Fruit fly (Drosophila melanogaster) whole organism, embryonic: ENCODE results near the gene ebd1.

Source experiments
- B-H1 ChIP-seq: fragments of 200-800 bp; sonication (Bioruptor generic); IDR thresholded peaks from 3 replicates; pipeline ENCODE4 v1.3.6; 2022; ENCODE audit warnings: missing biosample characterization, missing genetic modification characterization
- Blimp-1 ChIP-seq: fragments of 200-800 bp; sonication (Bioruptor generic); optimal IDR thresholded peaks from 3 replicates; lab custom pipeline; 2018; ENCODE audit warnings: missing biosample characterization, missing genetic modification characterization, mild to moderate bottlenecking, moderate library complexity, missing genetic modification reagents
- CG10209 ChIP-seq: fragments of 200-800 bp; sonication (Bioruptor generic); optimal IDR thresholded peaks from 3 replicates; lab custom pipeline; 2017; ENCODE audit warnings: missing biosample characterization, mild to moderate bottlenecking, missing genetic modification characterization, missing genetic modification reagents
- CG1024 ChIP-seq: fragments of 200-800 bp; sonication (Bioruptor generic); IDR thresholded peaks from 2 replicates; pipeline ENCODE4 v1.3.6; 2022; ENCODE audit warnings: missing biosample characterization, missing genetic modification characterization
- CG10565 ChIP-seq: fragments of 200-800 bp; sonication (Bioruptor generic); optimal IDR thresholded peaks from 3 replicates; lab custom pipeline; 2016; ENCODE audit warnings: missing biosample characterization, mild to moderate bottlenecking, missing genetic modification characterization
- CG10959 ChIP-seq: fragments of 200-800 bp; sonication (Bioruptor generic); IDR thresholded peaks from 2 replicates; pipeline ENCODE4 v1.3.6; 2022; ENCODE audit warnings: missing biosample characterization, missing genetic modification characterization
- CG11560 ChIP-seq: fragments of 200-800 bp; sonication (Bioruptor generic); IDR thresholded peaks from 3 replicates; pipeline ENCODE4 v1.3.6; 2022; ENCODE audit warnings: missing biosample characterization, missing genetic modification characterization
- CG12659 ChIP-seq: fragments of 200-800 bp; sonication (Bioruptor generic); optimal IDR thresholded peaks from 3 replicates; lab custom pipeline; 2017; ENCODE audit warnings: mild to moderate bottlenecking, missing biosample characterization, missing genetic modification reagents, missing genetic modification characterization
- CG15514 ChIP-seq: fragments of 200-800 bp; sonication (Bioruptor generic); optimal IDR thresholded peaks from 3 replicates; lab custom pipeline; 2017; ENCODE audit warnings: missing biosample characterization, missing genetic modification characterization, mild to moderate bottlenecking, moderate library complexity, missing genetic modification reagents
- CG17186 ChIP-seq: fragments of 200-800 bp; sonication (Bioruptor generic); optimal IDR thresholded peaks from 3 replicates; lab custom pipeline; 2017; ENCODE audit warnings: missing biosample characterization, missing genetic modification reagents, missing genetic modification characterization
- CG17359 ChIP-seq: fragments of 200-800 bp; sonication (Bioruptor generic); optimal IDR thresholded peaks from 3 replicates; lab custom pipeline; 2018; ENCODE audit warnings: missing biosample characterization, mild to moderate bottlenecking, missing genetic modification characterization, moderate library complexity
- CG17802 ChIP-seq: fragments of 200-800 bp; sonication (Bioruptor generic); optimal IDR thresholded peaks from 2 replicates; lab custom pipeline; 2018; ENCODE audit warnings: missing biosample characterization, mild to moderate bottlenecking, missing genetic modification characterization, moderate library complexity
- CG18262 ChIP-seq: fragments of 200-800 bp; optimal IDR thresholded peaks from 3 replicates; lab custom pipeline; 2019; ENCODE audit warnings: missing biosample characterization, mild to moderate bottlenecking, missing genetic modification characterization, moderate library complexity
- CG18599 ChIP-seq: fragments of 200-800 bp; sonication (Bioruptor generic); optimal IDR thresholded peaks from 3 replicates; lab custom pipeline; 2017; ENCODE audit warnings: missing biosample characterization, missing genetic modification characterization, mild to moderate bottlenecking, moderate library complexity, missing genetic modification reagents
- CG33557 ChIP-seq: fragments of 200-800 bp; sonication (Bioruptor generic); optimal IDR thresholded peaks from 2 replicates; lab custom pipeline; 2019; ENCODE audit warnings: missing biosample characterization, mild to moderate bottlenecking, missing genetic modification characterization, moderate library complexity
- CG5180 ChIP-seq: fragments of 200-800 bp; sonication (Bioruptor generic); optimal IDR thresholded peaks from 3 replicates; lab custom pipeline; 2017; ENCODE audit warnings: missing biosample characterization, missing genetic modification characterization, mild to moderate bottlenecking, moderate library complexity, missing genetic modification reagents
- CG6683 ChIP-seq: fragments of 200-800 bp; sonication (Bioruptor generic); optimal IDR thresholded peaks from 2 replicates; lab custom pipeline; 2017; ENCODE audit warnings: missing biosample characterization, mild to moderate bottlenecking, missing genetic modification characterization, missing genetic modification reagents
- CG6765 ChIP-seq: fragments of 200-800 bp; sonication (Bioruptor generic); optimal IDR thresholded peaks from 3 replicates; lab custom pipeline; 2017; ENCODE audit warnings: missing biosample characterization, mild to moderate bottlenecking, missing genetic modification characterization
- CTCF ChIP-seq: fragments of 200-800 bp; sonication (Bioruptor generic); optimal IDR thresholded peaks from 2 replicates; lab custom pipeline; 2017; ENCODE audit warnings: missing biosample characterization, mild to moderate bottlenecking, missing genetic modification characterization, moderate library complexity
- Doc3 ChIP-seq: fragments of 200-800 bp; sonication (Bioruptor generic); IDR thresholded peaks from 3 replicates; pipeline ENCODE4 v1.3.6; 2022; ENCODE audit warnings: missing biosample characterization, missing genetic modification characterization; ENCODE audit not compliant: partially characterized antibody
- Drgx ChIP-seq: fragments of 200-800 bp; sonication (Bioruptor generic); IDR thresholded peaks from 2 replicates; pipeline ENCODE4 v1.3.6; 2022; ENCODE audit warnings: missing biosample characterization, missing genetic modification characterization
- E2f2 ChIP-seq: fragments of 200-800 bp; sonication (Bioruptor generic); IDR thresholded peaks from 2 replicates; pipeline ENCODE4 v1.3.6; 2022; ENCODE audit warnings: missing biosample characterization, missing genetic modification characterization
- GATAe ChIP-seq: fragments of 200-800 bp; sonication (Bioruptor generic); conservative IDR thresholded peaks from 2 replicates; pipeline ENCODE4 v1.3.6; 2022; ENCODE audit warnings: missing biosample characterization, missing genetic modification characterization
- HHEX ChIP-seq: fragments of 200-800 bp; sonication (Bioruptor generic); optimal IDR thresholded peaks from 3 replicates; lab custom pipeline; 2017; ENCODE audit warnings: missing biosample characterization, mild to moderate bottlenecking, missing genetic modification characterization, missing genetic modification reagents
- HLH54F ChIP-seq: fragments of 200-800 bp; sonication (Bioruptor generic); optimal IDR thresholded peaks from 3 replicates; lab custom pipeline; 2016; ENCODE audit warnings: missing biosample characterization, missing genetic modification characterization
- Hr39 ChIP-seq: fragments of >200 bp; optimal IDR thresholded peaks from 2 replicates; lab custom pipeline; 2017
- Hr78 ChIP-seq, 2 experiments: fragments of 200-800 bp in 1 of 2; fragments of >200 bp in 1 of 2; sonication (Bioruptor generic) in 1 of 2; optimal IDR thresholded peaks; 2 replicates each; lab custom pipeline; 2017 to 2019; ENCODE audit warnings: missing biosample characterization in 2 of 2, missing genetic modification characterization in 2 of 2, mild to moderate bottlenecking in 1 of 2, moderate library complexity in 1 of 2
- Lim3 ChIP-seq: fragments of 200-800 bp; sonication (Bioruptor generic); IDR thresholded peaks from 2 replicates; pipeline ENCODE4 v1.3.6; 2022; ENCODE audit warnings: missing biosample characterization, missing genetic modification characterization
- Lpt ChIP-seq: fragments of >200 bp; optimal IDR thresholded peaks from 2 replicates; lab custom pipeline; 2018; ENCODE audit warnings: missing biosample characterization, missing genetic modification characterization
- MBD-R2 ChIP-seq: fragments of 200-800 bp; sonication (Bioruptor generic); IDR thresholded peaks from 2 replicates; pipeline ENCODE4 v1.3.6; 2022; ENCODE audit warnings: missing biosample characterization, missing genetic modification characterization
- Myb ChIP-seq: fragments of 200-800 bp; sonication (Bioruptor generic); optimal IDR thresholded peaks from 2 replicates; lab custom pipeline; 2016; ENCODE audit warnings: missing biosample characterization, missing genetic modification characterization
- Opbp ChIP-seq: fragments of 200-800 bp; sonication (Bioruptor generic); IDR thresholded peaks from 3 replicates; pipeline ENCODE4 v1.3.6; 2022; ENCODE audit warnings: missing biosample characterization, missing genetic modification characterization; ENCODE audit not compliant: partially characterized antibody
- Ptx1 ChIP-seq: fragments of 200-800 bp; sonication (Bioruptor generic); IDR thresholded peaks from 2 replicates; pipeline ENCODE4 v1.3.6; 2022; ENCODE audit warnings: missing biosample characterization, missing genetic modification characterization
- Taf1 ChIP-seq: fragments of 200-800 bp; sonication (Bioruptor generic); IDR thresholded peaks from 2 replicates; pipeline ENCODE4 v1.3.6; 2022; ENCODE audit warnings: missing biosample characterization, missing genetic modification characterization
- ara ChIP-seq: fragments of 200-800 bp; sonication (Bioruptor generic); IDR thresholded peaks from 2 replicates; pipeline ENCODE4 v1.3.6; 2022; ENCODE audit warnings: missing biosample characterization, missing genetic modification characterization
- ash1 ChIP-seq: fragments of 200-800 bp; sonication (Bioruptor generic); optimal IDR thresholded peaks from 2 replicates; lab custom pipeline; 2018; ENCODE audit warnings: missing biosample characterization, mild to moderate bottlenecking, missing genetic modification characterization
- cg ChIP-seq: fragments of 200-800 bp; sonication (Bioruptor generic); optimal IDR thresholded peaks from 3 replicates; lab custom pipeline; 2019; ENCODE audit warnings: missing biosample characterization, mild to moderate bottlenecking, missing genetic modification characterization, moderate library complexity
- chinmo ChIP-seq: fragments of 200-800 bp; sonication (Bioruptor generic); IDR thresholded peaks from 4 replicates; pipeline ENCODE4 v1.3.6; 2022; ENCODE audit warnings: missing biosample characterization, missing genetic modification characterization; ENCODE audit not compliant: partially characterized antibody
- chn ChIP-seq: fragments of 200-800 bp; sonication (Bioruptor generic); optimal IDR thresholded peaks from 2 replicates; lab custom pipeline; 2016; ENCODE audit warnings: missing biosample characterization, missing genetic modification characterization
- eyg ChIP-seq: fragments of 200-800 bp; sonication (Bioruptor generic); optimal IDR thresholded peaks from 3 replicates; lab custom pipeline; 2016; ENCODE audit warnings: missing biosample characterization, missing genetic modification characterization
- gcm ChIP-seq: fragments of 200-800 bp; sonication (Bioruptor generic); optimal IDR thresholded peaks from 2 replicates; lab custom pipeline; 2019; ENCODE audit warnings: missing biosample characterization, mild to moderate bottlenecking, missing genetic modification characterization, moderate library complexity
- grn ChIP-seq: fragments of 200-800 bp; sonication (Bioruptor generic); optimal IDR thresholded peaks from 3 replicates; lab custom pipeline; 2017; ENCODE audit warnings: missing biosample characterization, missing genetic modification characterization
- gsb ChIP-seq: fragments of 200-800 bp; sonication (Bioruptor generic); IDR thresholded peaks from 2 replicates; pipeline ENCODE4 v1.3.6; 2022; ENCODE audit warnings: missing biosample characterization, missing genetic modification characterization
- nau ChIP-seq: fragments of 200-800 bp; sonication (Bioruptor generic); optimal IDR thresholded peaks from 3 replicates; lab custom pipeline; 2017; ENCODE audit warnings: missing biosample characterization, mild to moderate bottlenecking, missing genetic modification characterization, missing genetic modification reagents
- rib ChIP-seq: fragments of 200-800 bp; sonication (Bioruptor generic); IDR thresholded peaks from 2 replicates; pipeline ENCODE4 v1.3.6; 2022; ENCODE audit warnings: missing biosample characterization, missing genetic modification characterization
- stwl ChIP-seq: fragments of 200-800 bp; sonication (Bioruptor generic); optimal IDR thresholded peaks from 3 replicates; lab custom pipeline; 2018; ENCODE audit warnings: missing biosample characterization, mild to moderate bottlenecking, missing genetic modification characterization, moderate library complexity
- tup ChIP-seq: fragments of 200-800 bp; sonication (Bioruptor generic); optimal IDR thresholded peaks from 2 replicates; lab custom pipeline; 2016; ENCODE audit warnings: missing biosample characterization, mild to moderate bottlenecking, missing genetic modification characterization, moderate library complexity
- unc-4 ChIP-seq: fragments of 200-800 bp; sonication (Bioruptor generic); IDR thresholded peaks from 2 replicates; pipeline ENCODE4 v1.3.6; 2022; ENCODE audit warnings: missing biosample characterization, missing genetic modification characterization; ENCODE audit not compliant: partially characterized antibody
- wor ChIP-seq: fragments of 200-800 bp; sonication (Bioruptor generic); IDR thresholded peaks from 2 replicates; pipeline ENCODE4 v1.3.6; 2022; ENCODE audit warnings: missing biosample characterization, missing genetic modification characterization
- zen2 ChIP-seq: fragments of 200-800 bp; sonication (Bioruptor generic); IDR thresholded peaks from 3 replicates; pipeline ENCODE4 v1.3.6; 2022; ENCODE audit warnings: missing biosample characterization, missing genetic modification characterization; ENCODE audit not compliant: partially characterized antibody

The ebd1 gene

DNA sequence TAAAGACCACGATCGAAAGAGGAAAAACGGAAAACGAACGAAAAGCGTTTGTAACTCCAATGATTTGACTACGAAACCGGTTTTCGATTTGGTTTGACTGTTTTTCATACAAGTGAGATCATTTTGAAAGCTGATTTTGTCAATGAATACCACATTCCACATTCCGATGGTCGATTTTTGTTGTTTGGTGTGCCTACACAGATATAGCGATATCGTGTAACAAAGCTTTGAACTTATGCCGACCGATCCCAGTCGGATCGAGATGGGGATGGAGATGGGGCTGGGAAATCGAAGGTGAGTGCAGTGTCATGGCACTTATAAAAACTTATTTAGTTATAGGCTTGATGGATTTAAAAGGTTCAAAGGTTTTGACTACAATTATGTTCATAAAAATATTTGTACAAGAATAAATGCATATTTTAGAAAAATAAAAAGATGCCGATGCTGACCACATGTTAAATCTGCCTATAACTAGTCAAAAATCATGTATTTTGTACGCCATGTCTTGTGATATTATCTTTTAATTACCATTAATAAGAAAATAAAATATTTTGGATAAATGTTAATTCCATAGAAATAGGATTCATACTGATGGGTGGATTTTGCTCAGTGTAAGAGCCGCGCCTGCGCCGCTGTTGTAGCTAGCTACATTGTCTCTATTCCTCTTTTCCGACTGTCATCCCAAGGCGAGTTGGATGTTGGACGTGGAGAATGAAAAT, 43.0 kb downstream of the ebd1 start (continued):
- TF ChIP-seq cg, result no peak
- TF ChIP-seq gcm (GFP tag; lab: Kevin White, UChicago), result peak; percentile 69
- peak; percentile 48 for TF ChIP-seq HHEX
- TF ChIP-seq Hr39, result no peak
- no peak for TF ChIP-seq GATAe (GFP tag; lab: Robert Waterston, UW)
- TF ChIP-seq Taf1 (GFP tag; lab: Robert Waterston, UW), result no peak
- TF ChIP-seq CG15514, result no peak
- TF ChIP-seq CG10959 (GFP tag; lab: Robert Waterston, UW), result 0 out of 2 replicates have a peak, but pooled peaks have one; percentile 15
- TF ChIP-seq Ptx1, result peak; percentile 68; the same call in 1 of the 2 replicates
- TF ChIP-seq MBD-R2 (GFP tag; lab: Robert Waterston, UW), result no peak
- TF ChIP-seq zen2 (GFP tag; lab: Robert Waterston, UW), result no peak
- TF ChIP-seq grn (GFP tag; lab: Kevin White, UChicago), result peak; percentile 51
- peak; percentile 55 for TF ChIP-seq CG12659 (GFP tag; lab: Kevin White, UChicago)
- TF ChIP-seq CG11560 (tag; lab: Robert Waterston, UW), result no peak
- peak; percentile 35 for TF ChIP-seq CG6765 (GFP tag; lab: Kevin White, UChicago)
- no peak; the same call in 3 of the 4 replicates for TF ChIP-seq chinmo (GFP tag; lab: Robert Waterston, UW)
- TF ChIP-seq CG1024 (GFP tag; lab: Robert Waterston, UW), result no peak
- no peak for TF ChIP-seq Lim3 (GFP tag; lab: Robert Waterston, UW)
- peak; percentile 45 for TF ChIP-seq CG17359
- no peak for TF ChIP-seq CG10209
- no peak for TF ChIP-seq Doc3
- TF ChIP-seq rib (GFP tag; lab: Robert Waterston, UW), result no peak
- TF ChIP-seq CG18262 (tag; lab: Kevin White, UChicago), result peak; percentile 80
- no peak for TF ChIP-seq unc-4 (GFP tag; lab: Robert Waterston, UW)
- no peak for TF ChIP-seq eyg (GFP tag; lab: Kevin White, UChicago)
- no peak for TF ChIP-seq Hr78 (GFP tag; optimal IDR thresholded peaks at IDR 0.05; lab: Kevin White, UChicago)
- no peak for TF ChIP-seq CG6683
- no peak for TF ChIP-seq stwl
- TF ChIP-seq gsb (GFP tag; lab: Robert Waterston, UW), result no peak
- no peak for TF ChIP-seq Opbp
- no peak for TF ChIP-seq B-H1 (GFP tag; lab: Robert Waterston, UW)
- TF ChIP-seq Myb (GFP tag; lab: Kevin White, UChicago), result no peak
- no peak for TF ChIP-seq chn
- no peak for TF ChIP-seq HLH54F (GFP tag; lab: Kevin White, UChicago)
- no peak for TF ChIP-seq tup
- TF ChIP-seq CG33557, result peak; percentile 41
- peak; percentile 14; the same call in 1 of the 2 replicates for TF ChIP-seq E2f2
- TF ChIP-seq CG17186 (GFP tag; lab: Kevin White, UChicago), result no peak
- TF ChIP-seq nau, result no peak
- peak; percentile 63 for TF ChIP-seq Blimp-1 (GFP tag; lab: Kevin White, UChicago)
- TF ChIP-seq Lpt (GFP tag; lab: Kevin White, UChicago), result no peak
- no peak for TF ChIP-seq CG10565 (GFP tag; lab: Kevin White, UChicago)
- no peak for TF ChIP-seq ash1 (GFP tag; lab: Kevin White, UChicago)
- no peak for TF ChIP-seq CG17802 (tag; lab: Kevin White, UChicago)
- TF ChIP-seq ara (GFP tag; lab: Robert Waterston, UW), result peak; percentile 48
- peak; percentile 50 for TF ChIP-seq CG18599
- TF ChIP-seq Drgx (GFP tag; lab: Robert Waterston, UW), result no peak
- TF ChIP-seq CTCF (GFP tag; lab: Kevin White, UChicago), result no peak
- no peak for TF ChIP-seq wor
- TF ChIP-seq CG5180 (GFP tag; lab: Kevin White, UChicago), result peak; percentile 5
